Worm (Caenorhabditis elegans) whole organism, L1 larva: ENCODE measurements around the gene dos-2.

Experiments used
- C04F5.9 ChIP-seq: sonication (generic microtip); optimal IDR thresholded peaks from 2 replicates; lab custom pipeline; 2016; ENCODE audit warnings: missing genetic modification characterization, missing compliant biosample characterization
- Y116A8C.19 ChIP-seq: sonication (generic microtip); optimal IDR thresholded peaks from 2 replicates; lab custom pipeline; 2016; ENCODE audit warnings: missing compliant biosample characterization, missing genetic modification characterization, borderline replicate concordance
- alr-1 ChIP-seq: fragments of 200-800 bp; sonication (Bioruptor generic); optimal IDR thresholded peaks from 2 replicates; lab custom pipeline; 2018; ENCODE audit warnings: borderline replicate concordance, mild to moderate bottlenecking, missing genetic modification characterization, missing compliant biosample characterization
- ama-1 ChIP-seq: fragments of 150-350 bp; optimal IDR thresholded peaks from 2 replicates; lab custom pipeline; 2014
- blmp-1 ChIP-seq: fragments of 150-350 bp; optimal IDR thresholded peaks from 2 replicates; lab custom pipeline; 2014; ENCODE audit warnings: missing biosample characterization, missing genetic modification characterization
- ceh-63 ChIP-seq: fragments of 200-800 bp; sonication (Bioruptor generic); optimal IDR thresholded peaks from 2 replicates; lab custom pipeline; 2018; ENCODE audit warnings: mild to moderate bottlenecking, missing genetic modification characterization, missing compliant biosample characterization
- ceh-8 ChIP-seq: fragments of 200-800 bp; sonication (Bioruptor generic); optimal IDR thresholded peaks from 2 replicates; lab custom pipeline; 2018; ENCODE audit warnings: mild to moderate bottlenecking, missing genetic modification characterization, moderate library complexity, missing compliant biosample characterization
- ceh-82 ChIP-seq, 3 experiments: fragments of 150-350 bp in 1 of 3; sonication (generic microtip) in 2 of 3; optimal IDR thresholded peaks; 2 replicates each; lab custom pipeline; 2014 to 2017; ENCODE audit warnings: missing biosample characterization in 3 of 3, missing genetic modification characterization in 3 of 3
- ceh-88 ChIP-seq: fragments of 200-800 bp; sonication (Bioruptor generic); IDR thresholded peaks from 2 replicates; pipeline ENCODE4 v1.3.6; 2022; ENCODE audit warnings: missing genetic modification characterization, missing compliant biosample characterization
- ces-1 ChIP-seq: fragments of 150-350 bp; optimal IDR thresholded peaks from 2 replicates; lab custom pipeline; 2014; ENCODE audit warnings: missing biosample characterization, missing genetic modification reagents, missing genetic modification characterization
- dpl-1 ChIP-seq, 3 experiments: fragments of 150-350 bp in 2 of 3; sonication (generic microtip) in 1 of 3; optimal IDR thresholded peaks; 2 replicates each; lab custom pipeline; 2014 to 2017; ENCODE audit warnings: missing biosample characterization in 3 of 3, missing genetic modification characterization in 3 of 3, missing genetic modification reagents in 3 of 3
- efl-1 ChIP-seq, 4 experiments: fragments of 150-350 bp; optimal IDR thresholded peaks in 3 of 4; peaks in 1 of 4; 1 replicate in 1 of 4; 2 replicates in 3 of 4; lab custom pipeline; 2014; ENCODE audit warnings: missing biosample characterization in 2 of 4, missing genetic modification characterization in 2 of 4, missing genetic modification reagents in 2 of 4
- efl-3 ChIP-seq: fragments of 200-800 bp; sonication (Bioruptor generic); optimal IDR thresholded peaks from 2 replicates; lab custom pipeline; 2018; ENCODE audit warnings: mild to moderate bottlenecking, missing genetic modification characterization, missing compliant biosample characterization
- egl-27 ChIP-seq, 2 experiments: fragments of 150-350 bp in 1 of 2; sonication (generic microtip); optimal IDR thresholded peaks; 3 replicates each; lab custom pipeline; 2017 to 2018; ENCODE audit warnings: missing biosample characterization in 2 of 2, missing genetic modification characterization in 2 of 2, missing genetic modification reagents in 2 of 2
- elt-3 ChIP-seq, 6 experiments: fragments of 150-350 bp in 1 of 6; sonication (generic microtip); optimal IDR thresholded peaks; 2 replicates each; lab custom pipeline; 2017 to 2018; ENCODE audit warnings: missing biosample characterization in 6 of 6, missing genetic modification characterization in 6 of 6, inconsistent platforms in 1 of 6
- ets-5 ChIP-seq: fragments of 200-800 bp; sonication (Bioruptor generic); IDR thresholded peaks from 2 replicates; pipeline ENCODE4 v1.3.6; 2022; ENCODE audit warnings: missing genetic modification characterization, missing compliant biosample characterization
- fkh-10 ChIP-seq: sonication (generic microtip); optimal IDR thresholded peaks from 2 replicates; lab custom pipeline; 2017; ENCODE audit warnings: missing biosample characterization, missing genetic modification reagents, missing genetic modification characterization
- fkh-4 ChIP-seq: sonication (generic microtip); optimal IDR thresholded peaks from 2 replicates; lab custom pipeline; 2016; ENCODE audit warnings: missing compliant biosample characterization, missing genetic modification characterization, borderline replicate concordance
- fkh-8 ChIP-seq: sonication (generic microtip); optimal IDR thresholded peaks from 2 replicates; lab custom pipeline; 2016; ENCODE audit warnings: mild to moderate bottlenecking, missing genetic modification characterization, missing compliant biosample characterization
- fos-1 ChIP-seq: fragments of 150-350 bp; optimal IDR thresholded peaks from 2 replicates; lab custom pipeline; 2014; ENCODE audit warnings: missing biosample characterization, missing genetic modification characterization
- hpl-2 ChIP-seq: fragments of 150-350 bp; optimal IDR thresholded peaks from 2 replicates; lab custom pipeline; 2014; ENCODE audit warnings: missing biosample characterization, missing genetic modification reagents, missing genetic modification characterization
- irx-1 ChIP-seq: sonication (generic microtip); optimal IDR thresholded peaks from 2 replicates; lab custom pipeline; 2016; ENCODE audit warnings: missing genetic modification characterization, missing compliant biosample characterization
- lin-14 ChIP-seq: fragments of 200-800 bp; sonication (Bioruptor generic); optimal IDR thresholded peaks from 2 replicates; lab custom pipeline; 2018; ENCODE audit warnings: mild to moderate bottlenecking, missing genetic modification characterization, moderate library complexity, missing compliant biosample characterization
- lir-3 ChIP-seq: sonication (generic microtip); optimal IDR thresholded peaks from 2 replicates; lab custom pipeline; 2016; ENCODE audit warnings: mild to moderate bottlenecking, missing genetic modification characterization, moderate library complexity, missing compliant biosample characterization; ENCODE audit not compliant: poor library complexity
- mab-9 ChIP-seq: fragments of 200-800 bp; sonication (Bioruptor generic); IDR thresholded peaks from 2 replicates; pipeline ENCODE4 v1.3.6; 2022; ENCODE audit warnings: missing genetic modification reagents, missing genetic modification characterization, missing compliant biosample characterization
- mdl-1 ChIP-seq, 2 experiments: fragments of 150-350 bp; optimal IDR thresholded peaks; 2 replicates each; lab custom pipeline; 2014 to 2017; ENCODE audit warnings: missing biosample characterization in 2 of 2, missing genetic modification characterization in 2 of 2, inconsistent platforms in 1 of 2
- nhr-12 ChIP-seq: sonication (generic microtip); optimal IDR thresholded peaks from 2 replicates; lab custom pipeline; 2017; ENCODE audit warnings: missing biosample characterization, missing genetic modification characterization
- nhr-20 ChIP-seq: sonication (generic microtip); optimal IDR thresholded peaks from 2 replicates; lab custom pipeline; 2016; ENCODE audit warnings: mild to moderate bottlenecking, missing genetic modification characterization, missing compliant biosample characterization
- nhr-237 ChIP-seq: fragments of 150-350 bp; optimal IDR thresholded peaks from 2 replicates; lab custom pipeline; 2014; ENCODE audit warnings: missing biosample characterization, missing genetic modification characterization
- nhr-47 ChIP-seq: sonication (generic microtip); optimal IDR thresholded peaks from 2 replicates; lab custom pipeline; 2016; ENCODE audit warnings: mild to moderate bottlenecking, missing genetic modification characterization, moderate library complexity, missing compliant biosample characterization
- nhr-76 ChIP-seq: sonication (generic microtip); optimal IDR thresholded peaks from 2 replicates; lab custom pipeline; 2017; ENCODE audit warnings: missing biosample characterization, missing genetic modification characterization
- nhr-84 ChIP-seq: sonication (generic microtip); optimal IDR thresholded peaks from 2 replicates; lab custom pipeline; 2017; ENCODE audit warnings: missing biosample characterization, missing genetic modification characterization
- nhr-90 ChIP-seq: sonication (generic microtip); optimal IDR thresholded peaks from 2 replicates; lab custom pipeline; 2016; ENCODE audit warnings: mild to moderate bottlenecking, missing genetic modification characterization, missing compliant biosample characterization; ENCODE audit not compliant: poor library complexity
- pag-3 ChIP-seq: sonication (generic microtip); optimal IDR thresholded peaks from 2 replicates; lab custom pipeline; 2017; ENCODE audit warnings: missing genetic modification characterization, mild to moderate bottlenecking, missing compliant biosample characterization, antibody characterized with exemption, borderline replicate concordance; ENCODE audit not compliant: insufficient read depth
- pax-3 ChIP-seq: fragments of 200-800 bp; sonication (Bioruptor generic); optimal IDR thresholded peaks from 2 replicates; lab custom pipeline; 2018; ENCODE audit warnings: mild to moderate bottlenecking, missing genetic modification characterization, moderate library complexity, missing compliant biosample characterization
- pqm-1 ChIP-seq: sonication (generic microtip); optimal IDR thresholded peaks from 3 replicates; lab custom pipeline; 2017; ENCODE audit warnings: missing biosample characterization, missing genetic modification characterization
- skn-1 ChIP-seq: fragments of 150-350 bp; optimal IDR thresholded peaks from 2 replicates; lab custom pipeline; 2014; ENCODE audit warnings: missing biosample characterization, missing genetic modification characterization
- snpc-4 ChIP-seq: fragments of 150-350 bp; optimal IDR thresholded peaks from 2 replicates; lab custom pipeline; 2014; ENCODE audit warnings: missing biosample characterization, missing genetic modification characterization
- snu-23 ChIP-seq: sonication (generic microtip); optimal IDR thresholded peaks from 2 replicates; lab custom pipeline; 2016; ENCODE audit warnings: missing genetic modification characterization, missing compliant biosample characterization
- sox-4 ChIP-seq: sonication (generic microtip); optimal IDR thresholded peaks from 2 replicates; lab custom pipeline; 2016; ENCODE audit warnings: missing genetic modification characterization, missing compliant biosample characterization
- sptf-1 ChIP-seq: fragments of 150-350 bp; optimal IDR thresholded peaks from 2 replicates; lab custom pipeline; 2014; ENCODE audit warnings: missing biosample characterization, missing genetic modification characterization
- swsn-7 ChIP-seq: sonication (generic microtip); optimal IDR thresholded peaks from 2 replicates; lab custom pipeline; 2016; ENCODE audit warnings: missing genetic modification characterization, missing compliant biosample characterization
- tbx-2 ChIP-seq: sonication (generic microtip); optimal IDR thresholded peaks from 2 replicates; lab custom pipeline; 2016; ENCODE audit warnings: missing genetic modification characterization, missing compliant biosample characterization
- tlp-1 ChIP-seq: fragments of 150-350 bp; optimal IDR thresholded peaks from 2 replicates; lab custom pipeline; 2014; ENCODE audit warnings: missing biosample characterization, missing genetic modification characterization
- unc-30 ChIP-seq: sonication (generic microtip); optimal IDR thresholded peaks from 2 replicates; lab custom pipeline; 2017; ENCODE audit warnings: missing biosample characterization, missing genetic modification characterization
- unc-62 ChIP-seq: fragments of 150-350 bp; optimal IDR thresholded peaks from 2 replicates; lab custom pipeline; 2014; ENCODE audit warnings: missing biosample characterization, missing genetic modification reagents, missing genetic modification characterization
- unc-86 ChIP-seq: sonication (generic microtip); optimal IDR thresholded peaks from 2 replicates; lab custom pipeline; 2016; ENCODE audit warnings: missing genetic modification characterization, missing compliant biosample characterization
- unc-98 ChIP-seq: fragments of 200-800 bp; sonication (Bioruptor generic); IDR thresholded peaks from 2 replicates; pipeline ENCODE4 v1.3.6; 2022; ENCODE audit warnings: missing genetic modification characterization, missing compliant biosample characterization
- vab-15 ChIP-seq: sonication (generic microtip); optimal IDR thresholded peaks from 2 replicates; lab custom pipeline; 2017; ENCODE audit warnings: missing genotype, mild to moderate bottlenecking, missing genetic modification characterization, missing compliant biosample characterization
- xbp-1 ChIP-seq: sonication (generic microtip); optimal IDR thresholded peaks from 2 replicates; lab custom pipeline; 2016; ENCODE audit warnings: missing genetic modification characterization, missing compliant biosample characterization
- zag-1 ChIP-seq: fragments of 150-350 bp; optimal IDR thresholded peaks from 2 replicates; lab custom pipeline; 2014; ENCODE audit warnings: missing biosample characterization, missing genetic modification characterization

dos-2 gene

DNA sequence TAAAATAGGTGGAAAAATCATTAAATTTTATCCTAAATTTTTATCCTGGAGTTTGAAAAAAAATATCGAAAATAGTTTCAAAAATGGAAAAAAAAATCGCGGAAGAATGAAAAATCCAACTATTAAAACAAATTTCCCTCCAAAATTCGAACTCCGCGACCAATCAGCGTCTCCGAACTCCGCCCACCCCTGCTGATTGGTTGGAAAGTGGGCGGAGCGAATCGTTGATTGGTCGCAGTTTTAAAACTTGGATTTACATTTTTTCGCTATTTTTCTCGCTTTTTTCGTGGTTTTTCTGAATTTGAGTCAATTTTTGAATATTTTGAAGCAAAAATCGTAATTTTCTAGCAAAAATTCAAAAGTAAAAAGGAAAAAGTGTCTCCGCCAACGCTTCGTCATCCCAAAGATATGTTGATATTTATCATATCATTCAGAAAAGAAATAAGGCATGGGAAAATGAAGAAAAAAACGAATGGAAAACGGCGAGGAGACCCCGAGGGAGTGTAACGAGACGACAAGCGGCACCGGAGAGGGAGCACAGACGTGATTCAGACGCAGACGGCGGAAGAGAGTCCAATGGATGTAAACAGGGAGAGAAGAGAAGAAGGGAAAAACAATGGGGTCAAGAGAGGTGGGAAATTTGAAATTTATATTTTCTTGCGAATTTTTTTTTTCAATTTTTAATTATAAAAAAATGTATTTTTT lies 45.4 kb upstream of the dos-2 start:
- TF ChIP-seq vab-15 (no peak), tbx-2 (tag; lab: Kevin White, UChicago) (peak; percentile 15), fos-1 (tag; lab: Kevin White, UChicago) (no peak), nhr-12 (tag; lab: Kevin White, UChicago) (no peak), ceh-88 (GFP tag; lab: Robert Waterston, UW) (no peak), nhr-76 (tag; lab: Kevin White, UChicago) (no peak), snpc-4 (tag; lab: Kevin White, UChicago) (no peak), egl-27 (tag; optimal IDR thresholded peaks at IDR 0.05; lab: Kevin White, UChicago) (no peak), swsn-7 (tag; lab: Kevin White, UChicago) (peak; percentile 45), fkh-4 (tag; lab: Kevin White, UChicago) (no peak), irx-1 (tag; lab: Kevin White, UChicago) (no peak), blmp-1 (tag; lab: Kevin White, UChicago) (peak; percentile 91), unc-98 (GFP tag; lab: Robert Waterston, UW) (no peak), ces-1 (GFP tag; lab: Kevin White, UChicago) (no peak), nhr-237 (tag; lab: Kevin White, UChicago) (no peak), zag-1 (tag; lab: Kevin White, UChicago) (no peak), pqm-1 (no peak), ets-5 (GFP tag; lab: Robert Waterston, UW) (no peak), ceh-8 (GFP tag; lab: Kevin White, UChicago) (no peak), unc-86 (tag; lab: Kevin White, UChicago) (no peak), unc-30 (tag; lab: Kevin White, UChicago) (no peak), C04F5.9 (no peak), ceh-82 (tag; optimal IDR thresholded peaks at IDR 0.05; lab: Kevin White, UChicago) (peak in 1 of 3 experiments; percentile 48), pax-3 (no peak), fkh-8 (peak; percentile 2), elt-3 (tag; optimal IDR thresholded peaks at IDR 0.05; lab: Kevin White, UChicago) (peak in 1 of 6 experiments; percentile 80), sptf-1 (tag; lab: Kevin White, UChicago) (no peak), ceh-63 (GFP tag; lab: Kevin White, UChicago) (no peak), dpl-1 (GFP tag; optimal IDR thresholded peaks at IDR 0.05; lab: Kevin White, UChicago) (peak; percentile 39 to 70 (median 65)), snu-23 (peak; percentile 59), efl-1 (optimal IDR thresholded peaks at IDR 0.05; lab: Kevin White, UChicago) (peak; percentile 49 to 63), efl-1 (GFP tag; optimal IDR thresholded peaks at IDR 0.05 in 1 of 2; lab: Kevin White, UChicago) (peak; percentile 66 to 93), nhr-90 (tag; lab: Kevin White, UChicago) (peak; percentile 30), efl-3 (no peak), nhr-84 (tag; lab: Kevin White, UChicago) (no peak), mab-9 (GFP tag; lab: Robert Waterston, UW) (no peak), lin-14 (GFP tag; lab: Kevin White, UChicago) (peak; percentile 83), xbp-1 (tag; lab: Kevin White, UChicago) (peak; percentile 15), tlp-1 (no peak), hpl-2 (GFP tag; lab: Kevin White, UChicago) (no peak), ama-1 (lab: Kevin White, UChicago) (no peak), nhr-20 (tag; lab: Kevin White, UChicago) (peak; percentile 65), alr-1 (no peak), lir-3 (tag; lab: Kevin White, UChicago) (no peak), fkh-10 (GFP tag; lab: Kevin White, UChicago) (no peak), pag-3 (tag; lab: Kevin White, UChicago) (no peak), unc-62 (GFP tag; lab: Kevin White, UChicago) (no peak), mdl-1 (tag; optimal IDR thresholded peaks at IDR 0.05; lab: Kevin White, UChicago) (peak in 1 of 2 experiments; percentile 62), Y116A8C.19 (tag; lab: Kevin White, UChicago) (no peak), skn-1 (peak; percentile 48), sox-4 (tag; lab: Kevin White, UChicago) (no peak), nhr-47 (no peak)
